Comparison of ENCODE assay signal across 3 worm cellular contexts in the genomic region with DNA sequence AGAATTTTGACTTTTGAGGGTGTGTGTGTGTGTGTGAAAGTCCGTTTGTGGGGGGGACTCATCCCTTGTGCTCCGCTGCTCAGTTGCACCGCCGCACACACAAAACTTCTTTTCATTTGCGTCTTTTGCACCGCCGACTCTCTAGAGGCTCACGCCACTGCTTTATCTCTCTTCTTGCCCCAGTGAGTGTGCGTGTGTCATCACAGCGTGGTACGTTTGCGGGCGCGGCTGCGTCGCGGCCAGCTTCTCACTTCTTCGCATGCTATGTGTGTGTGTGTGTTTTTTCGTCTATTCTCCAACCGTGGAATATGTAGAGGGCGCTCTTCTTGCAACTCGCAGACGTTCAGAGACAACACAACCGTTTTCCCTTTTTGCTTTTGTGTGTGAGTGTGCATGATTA.
TF ChIP-seq lines count a peak whose summit lies in the region.

No protein-coding gene starts in this region.

TF ChIP-seq in whole organism, L1 larva, 84 proteins besides CTCF, POLR2A, EP300 and RAD21 (continued from another document and continues in another):
- TF ChIP-seq vab-15 (tag; optimal IDR thresholded peaks at IDR 0.05; lab: Kevin White, UChicago): no peak
- TF ChIP-seq fkh-10 (GFP tag; optimal IDR thresholded peaks at IDR 0.05; lab: Kevin White, UChicago): peak; percentile 83
- TF ChIP-seq nhr-84 (tag; optimal IDR thresholded peaks at IDR 0.05; lab: Kevin White, UChicago): no peak
- TF ChIP-seq egl-27 (tag; optimal IDR thresholded peaks at IDR 0.05; lab: Kevin White, UChicago): no peak
- no peak for TF ChIP-seq lin-39 (tag; optimal IDR thresholded peaks at IDR 0.05; lab: Kevin White, UChicago)
- no peak for TF ChIP-seq lir-3 (tag; optimal IDR thresholded peaks at IDR 0.05; lab: Kevin White, UChicago; ENCODE audit: poor library complexity)
- TF ChIP-seq sup-37 (GFP tag; optimal IDR thresholded peaks at IDR 0.05; lab: Kevin White, UChicago): no peak
- TF ChIP-seq ama-1 (optimal IDR thresholded peaks at IDR 0.05; lab: Kevin White, UChicago): no peak
- TF ChIP-seq ceh-90 (tag; optimal IDR thresholded peaks at IDR 0.05; lab: Kevin White, UChicago): no peak
- no peak for TF ChIP-seq nhr-11 (tag; optimal IDR thresholded peaks at IDR 0.05; lab: Kevin White, UChicago)
- TF ChIP-seq hpl-2 (GFP tag; optimal IDR thresholded peaks at IDR 0.05; lab: Kevin White, UChicago): no peak
- TF ChIP-seq elt-2 (tag; optimal IDR thresholded peaks at IDR 0.05; lab: Kevin White, UChicago): no peak
- TF ChIP-seq swsn-7 (tag; optimal IDR thresholded peaks at IDR 0.05; lab: Kevin White, UChicago): peak; percentile 54
- no peak for TF ChIP-seq alr-1 (tag; optimal IDR thresholded peaks at IDR 0.05; lab: Kevin White, UChicago; ENCODE audit: borderline replicate concordance)
- no peak for TF ChIP-seq nhr-77 (tag; optimal IDR thresholded peaks at IDR 0.05; lab: Kevin White, UChicago)
- no peak for TF ChIP-seq pax-3 (tag; optimal IDR thresholded peaks at IDR 0.05; lab: Kevin White, UChicago)
- TF ChIP-seq lin-14 (GFP tag; optimal IDR thresholded peaks at IDR 0.05; lab: Kevin White, UChicago): peak; percentile 87
- TF ChIP-seq blmp-1 (tag; optimal IDR thresholded peaks at IDR 0.05; lab: Kevin White, UChicago): no peak
- no peak for TF ChIP-seq F16B12.6 (tag; optimal IDR thresholded peaks at IDR 0.05; lab: Kevin White, UChicago)
- TF ChIP-seq nhr-90 (tag; optimal IDR thresholded peaks at IDR 0.05; lab: Kevin White, UChicago; ENCODE audit: poor library complexity): no peak
- TF ChIP-seq nhr-237 (tag; optimal IDR thresholded peaks at IDR 0.05; lab: Kevin White, UChicago): no peak
- TF ChIP-seq snpc-4 (tag; optimal IDR thresholded peaks at IDR 0.05; lab: Kevin White, UChicago): peak; percentile 81
- TF ChIP-seq nhr-47 (tag; optimal IDR thresholded peaks at IDR 0.05; lab: Kevin White, UChicago): peak; percentile 58
- TF ChIP-seq C34B4.2 (tag; optimal IDR thresholded peaks at IDR 0.05; lab: Kevin White, UChicago): no peak
- TF ChIP-seq hlh-17 (GFP tag; optimal IDR thresholded peaks at IDR 0.05; lab: Kevin White, UChicago; ENCODE audit: borderline replicate concordance): no peak
- TF ChIP-seq ceh-88 (GFP tag; IDR thresholded peaks at IDR 0.05; lab: Robert Waterston, UW): no peak
- TF ChIP-seq rnt-1 (tag; optimal IDR thresholded peaks at IDR 0.05; lab: Kevin White, UChicago): peak; percentile 57
- TF ChIP-seq tbx-2 (tag; optimal IDR thresholded peaks at IDR 0.05; lab: Kevin White, UChicago): peak; percentile 52
- no peak for TF ChIP-seq egl-13 (tag; optimal IDR thresholded peaks at IDR 0.05; lab: Kevin White, UChicago)
- TF ChIP-seq nhr-71 (tag; optimal IDR thresholded peaks at IDR 0.05; lab: Kevin White, UChicago): peak; percentile 73
- TF ChIP-seq nhr-76 (tag; optimal IDR thresholded peaks at IDR 0.05; lab: Kevin White, UChicago): no peak
- no peak for TF ChIP-seq mef-2 (tag; optimal IDR thresholded peaks at IDR 0.05; lab: Kevin White, UChicago)
- no peak for TF ChIP-seq ztf-11 (tag; optimal IDR thresholded peaks at IDR 0.05; lab: Kevin White, UChicago)
- TF ChIP-seq ceh-8 (GFP tag; optimal IDR thresholded peaks at IDR 0.05; lab: Kevin White, UChicago): peak; percentile 67
- peak; percentile 54 for TF ChIP-seq dsc-1 (tag; optimal IDR thresholded peaks at IDR 0.05; lab: Kevin White, UChicago)
- peak; percentile 69 for TF ChIP-seq mab-9 (GFP tag; IDR thresholded peaks at IDR 0.05; lab: Robert Waterston, UW)
- peak in 1 of 2 experiments; percentile 56 for TF ChIP-seq lsy-2 (tag; optimal IDR thresholded peaks at IDR 0.05; lab: Kevin White, UChicago)
- TF ChIP-seq nhr-85 (tag; lab: Kevin White, UChicago): no peak
- peak; percentile 82 for TF ChIP-seq fkh-8 (tag; optimal IDR thresholded peaks at IDR 0.05; lab: Kevin White, UChicago)
- no peak for TF ChIP-seq Y116A8C.19 (tag; optimal IDR thresholded peaks at IDR 0.05; lab: Kevin White, UChicago; ENCODE audit: borderline replicate concordance)
- no peak for TF ChIP-seq nhr-28 (tag; optimal IDR thresholded peaks at IDR 0.05; lab: Kevin White, UChicago)
- TF ChIP-seq zip-4 (GFP tag; optimal IDR thresholded peaks at IDR 0.05; lab: Kevin White, UChicago): no peak
- no peak for TF ChIP-seq irx-1 (tag; optimal IDR thresholded peaks at IDR 0.05; lab: Kevin White, UChicago)

TF ChIP-seq in whole organism, L3 larva, 47 proteins besides CTCF, POLR2A, EP300 and RAD21 (continued from another document):
- peak; percentile 31 for TF ChIP-seq unc-62 (GFP tag; optimal IDR thresholded peaks at IDR 0.05; lab: Kevin White, UChicago)
- TF ChIP-seq nhr-67 (tag; optimal IDR thresholded peaks at IDR 0.05; lab: Kevin White, UChicago): no peak
- no peak for TF ChIP-seq nhr-77 (tag; optimal IDR thresholded peaks at IDR 0.05; lab: Kevin White, UChicago)
- no peak for TF ChIP-seq lsy-12 (tag; optimal IDR thresholded peaks at IDR 0.05; lab: Kevin White, UChicago)
- peak; percentile 92 for TF ChIP-seq hmg-11 (tag; optimal IDR thresholded peaks at IDR 0.05; lab: Kevin White, UChicago)
- no peak for TF ChIP-seq skn-1 (tag; optimal IDR thresholded peaks at IDR 0.05; lab: Kevin White, UChicago)
- no peak for TF ChIP-seq fos-1 (tag; optimal IDR thresholded peaks at IDR 0.05; lab: Kevin White, UChicago)
- no peak for TF ChIP-seq ama-1 (optimal IDR thresholded peaks at IDR 0.05; lab: Kevin White, UChicago)
- no peak for TF ChIP-seq elt-1 (tag; optimal IDR thresholded peaks at IDR 0.05; lab: Kevin White, UChicago)
- no peak for TF ChIP-seq ceh-82 (tag; optimal IDR thresholded peaks at IDR 0.05; lab: Kevin White, UChicago)
- no peak for TF ChIP-seq ztf-4 (tag; optimal IDR thresholded peaks at IDR 0.05; lab: Kevin White, UChicago)
- no peak for TF ChIP-seq nhr-237 (tag; optimal IDR thresholded peaks at IDR 0.05; lab: Kevin White, UChicago)
- TF ChIP-seq ztf-11 (tag; optimal IDR thresholded peaks at IDR 0.05; lab: Kevin White, UChicago): no peak
- TF ChIP-seq nhr-12 (tag; optimal IDR thresholded peaks at IDR 0.05; lab: Kevin White, UChicago): no peak
- no peak for TF ChIP-seq daf-12 (tag; optimal IDR thresholded peaks at IDR 0.05; lab: Kevin White, UChicago)
- TF ChIP-seq snpc-4 (tag; optimal IDR thresholded peaks at IDR 0.05; lab: Kevin White, UChicago): peak; percentile 84
- TF ChIP-seq fkh-2 (tag; optimal IDR thresholded peaks at IDR 0.05; lab: Kevin White, UChicago): no peak
- peak; percentile 21 for TF ChIP-seq R02D3.7 (tag; optimal IDR thresholded peaks at IDR 0.05; lab: Kevin White, UChicago)
- peak; percentile 23 for TF ChIP-seq elt-2 (tag; optimal IDR thresholded peaks at IDR 0.05; lab: Kevin White, UChicago)
- TF ChIP-seq mdl-1 (tag; optimal IDR thresholded peaks at IDR 0.05; lab: Kevin White, UChicago): peak; percentile 36
- TF ChIP-seq lin-15B (tag; optimal IDR thresholded peaks at IDR 0.05; lab: Kevin White, UChicago): peak; percentile 65
- TF ChIP-seq nfya-1 (tag; optimal IDR thresholded peaks at IDR 0.05; lab: Kevin White, UChicago; ENCODE audit: insufficient read depth): peak; percentile 83
- TF ChIP-seq nhr-28 (tag; optimal IDR thresholded peaks at IDR 0.05; lab: Kevin White, UChicago): no peak
- TF ChIP-seq egl-27 (tag; optimal IDR thresholded peaks at IDR 0.05; lab: Kevin White, UChicago): no peak
- no peak for TF ChIP-seq nhr-43 (tag; optimal IDR thresholded peaks at IDR 0.05; lab: Kevin White, UChicago; ENCODE audit: poor library complexity, severe bottlenecking)
- peak; percentile 58 for TF ChIP-seq fkh-10 (GFP tag; optimal IDR thresholded peaks at IDR 0.05; lab: Kevin White, UChicago)
- no peak for TF ChIP-seq mml-1 (tag; optimal IDR thresholded peaks at IDR 0.05; lab: Kevin White, UChicago)
- peak; percentile 32 for TF ChIP-seq pha-4 (tag; optimal IDR thresholded peaks at IDR 0.05; lab: Kevin White, UChicago)
TF ChIP-seq in whole organism, L3 larva: peak in this region for 12.

TF ChIP-seq in whole organism, young adult, 124 proteins besides CTCF, POLR2A, EP300 and RAD21 (continued from another document):
- TF ChIP-seq zfh-2 (GFP tag; conservative IDR thresholded peaks at IDR 0.05; lab: Robert Waterston, UW) (peak; percentile 95), K11D2.4 (GFP tag; IDR thresholded peaks at IDR 0.05; lab: Robert Waterston, UW) (0 out of 2 replicates have a peak, but pooled peaks have one; percentile 54), cebp-1 (GFP tag; IDR thresholded peaks at IDR 0.05; lab: Robert Waterston, UW) (0 out of 2 replicates have a peak, but pooled peaks have one; percentile 17), cebp-1 (tag; optimal IDR thresholded peaks at IDR 0.05; lab: Kevin White, UChicago) (peak; percentile 63), tlf-1 (GFP tag; optimal IDR thresholded peaks at IDR 0.05; lab: Kevin White, UChicago) (no peak), D2030.7 (GFP tag; IDR thresholded peaks at IDR 0.05; lab: Robert Waterston, UW) (no peak), B0035.1 (tag; optimal IDR thresholded peaks at IDR 0.05; lab: Kevin White, UChicago) (no peak), F49E8.2 (tag; optimal IDR thresholded peaks at IDR 0.05; lab: Kevin White, UChicago; ENCODE audit: insufficient read depth) (no peak), ceh-79 (tag; optimal IDR thresholded peaks at IDR 0.05; lab: Kevin White, UChicago) (no peak), ztf-3 (GFP tag; optimal IDR thresholded peaks at IDR 0.05; lab: Kevin White, UChicago) (no peak), ets-4 (GFP tag; optimal IDR thresholded peaks at IDR 0.05; lab: Kevin White, UChicago) (no peak)
TF ChIP-seq in whole organism, young adult: peak in this region for 14.
